Fruit fly (Drosophila melanogaster) whole organism, embryonic: Measurements from ENCODE around the gene CG31638.
A peak's percentile ranks its signal among the peaks of the same experiment; 100 is the strongest.

Experiments
- Aef1 ChIP-seq: fragments of 200-800 bp; sonication (Bioruptor generic); IDR thresholded peaks from 3 replicates; pipeline ENCODE4 v1.3.6; 2022; ENCODE audit warnings: missing biosample characterization, missing genetic modification characterization
- CG10147 ChIP-seq: fragments of 200-800 bp; sonication (Bioruptor generic); optimal IDR thresholded peaks from 2 replicates; lab custom pipeline; 2019; ENCODE audit warnings: missing biosample characterization, mild to moderate bottlenecking, missing genetic modification characterization, moderate library complexity
- CG10274 ChIP-seq: fragments of 200-800 bp; sonication (Bioruptor generic); optimal IDR thresholded peaks from 3 replicates; lab custom pipeline; 2017; ENCODE audit warnings: missing biosample characterization, mild to moderate bottlenecking, missing genetic modification characterization
- CG11093 ChIP-seq: fragments of 200-800 bp; sonication (Bioruptor generic); IDR thresholded peaks from 3 replicates; pipeline ENCODE4 v1.3.6; 2022; ENCODE audit warnings: missing biosample characterization, missing genetic modification characterization
- CG11695 ChIP-seq: fragments of 200-800 bp; sonication (Bioruptor generic); IDR thresholded peaks from 3 replicates; pipeline ENCODE4 v1.3.6; 2022; ENCODE audit warnings: missing biosample characterization, missing genetic modification characterization
- CG11696 ChIP-seq: fragments of 200-800 bp; sonication (Bioruptor generic); IDR thresholded peaks from 2 replicates; pipeline ENCODE4 v1.3.6; 2022; ENCODE audit warnings: missing biosample characterization, missing genetic modification characterization
- CG12071 ChIP-seq: fragments of 200-800 bp; sonication (Bioruptor generic); optimal IDR thresholded peaks from 3 replicates; lab custom pipeline; 2018; ENCODE audit warnings: missing biosample characterization, mild to moderate bottlenecking, missing genetic modification characterization
- CG16863 ChIP-seq: fragments of 200-800 bp; sonication (Bioruptor generic); optimal IDR thresholded peaks from 3 replicates; lab custom pipeline; 2016; ENCODE audit warnings: missing biosample characterization, missing genetic modification characterization
- CG18011 ChIP-seq: fragments of 200-800 bp; sonication (Bioruptor generic); optimal IDR thresholded peaks from 2 replicates; lab custom pipeline; 2017; ENCODE audit warnings: missing biosample characterization, missing genetic modification characterization, mild to moderate bottlenecking, moderate library complexity, missing genotype
- CG1832 ChIP-seq: fragments of 200-800 bp; sonication (Bioruptor generic); optimal IDR thresholded peaks from 2 replicates; lab custom pipeline; 2017; ENCODE audit warnings: missing biosample characterization, mild to moderate bottlenecking, missing genetic modification characterization, inconsistent platforms
- CG2678 ChIP-seq: fragments of 200-800 bp; sonication (Bioruptor generic); optimal IDR thresholded peaks from 3 replicates; lab custom pipeline; 2019; ENCODE audit warnings: missing biosample characterization, mild to moderate bottlenecking, missing genetic modification characterization, moderate library complexity
- CG32772 ChIP-seq: fragments of 200-800 bp; sonication (Bioruptor generic); IDR thresholded peaks from 2 replicates; pipeline ENCODE4 v1.3.6; 2022; ENCODE audit warnings: missing biosample characterization, missing genetic modification characterization
- CG3407 ChIP-seq: fragments of 200-800 bp; sonication (Bioruptor generic); optimal IDR thresholded peaks from 2 replicates; lab custom pipeline; 2018; ENCODE audit warnings: missing biosample characterization, mild to moderate bottlenecking, missing genetic modification characterization
- CG4282 ChIP-seq: fragments of 200-800 bp; sonication (Bioruptor generic); optimal IDR thresholded peaks from 2 replicates; lab custom pipeline; 2016; ENCODE audit warnings: missing biosample characterization, missing genetic modification characterization
- CG4360 ChIP-seq: fragments of 200-800 bp; sonication (Bioruptor generic); IDR thresholded peaks from 2 replicates; pipeline ENCODE4 v1.3.6; 2022; ENCODE audit warnings: missing biosample characterization, missing genetic modification characterization
- CG43689 ChIP-seq: fragments of 200-800 bp; sonication (Bioruptor generic); IDR thresholded peaks from 2 replicates; pipeline ENCODE4 v1.3.6; 2022; ENCODE audit warnings: missing biosample characterization, missing genetic modification characterization
- CG6689 ChIP-seq: fragments of 200-800 bp; sonication (Bioruptor generic); IDR thresholded peaks from 2 replicates; pipeline ENCODE4 v1.3.6; 2022; ENCODE audit warnings: missing biosample characterization, missing genetic modification characterization
- CG8290 ChIP-seq, 3 experiments: fragments of 200-800 bp; sonication (Bioruptor generic); optimal IDR thresholded peaks; 2 replicates each; lab custom pipeline; 2016 to 2019; ENCODE audit warnings: missing biosample characterization in 3 of 3, missing genetic modification characterization in 3 of 3, mild to moderate bottlenecking in 2 of 3, moderate library complexity in 1 of 3
- Camta ChIP-seq: fragments of 200-800 bp; sonication (Bioruptor generic); optimal IDR thresholded peaks from 2 replicates; lab custom pipeline; 2016; ENCODE audit warnings: missing biosample characterization, missing genetic modification characterization
- Drgx ChIP-seq: fragments of 200-800 bp; sonication (Bioruptor generic); IDR thresholded peaks from 2 replicates; pipeline ENCODE4 v1.3.6; 2022; ENCODE audit warnings: missing biosample characterization, missing genetic modification characterization
- Ets65A ChIP-seq: fragments of 200-800 bp; sonication (Bioruptor generic); peaks from one replicate; lab custom pipeline; 2016; ENCODE audit warnings: missing biosample characterization, missing genetic modification characterization
- Fer3 ChIP-seq: fragments of 200-800 bp; sonication (Bioruptor generic); optimal IDR thresholded peaks from 2 replicates; lab custom pipeline; 2018; ENCODE audit warnings: missing biosample characterization, mild to moderate bottlenecking, missing genetic modification characterization, moderate library complexity
- HLH3B ChIP-seq: fragments of 200-800 bp; sonication (Bioruptor generic); IDR thresholded peaks from 2 replicates; pipeline ENCODE4 v1.3.6; 2022; ENCODE audit warnings: missing biosample characterization, missing genetic modification characterization
- Lpt ChIP-seq: fragments of >200 bp; optimal IDR thresholded peaks from 2 replicates; lab custom pipeline; 2018; ENCODE audit warnings: missing biosample characterization, missing genetic modification characterization
- Med ChIP-seq: fragments of 200-800 bp; sonication (Bioruptor generic); peaks from one replicate; lab custom pipeline; 2016; ENCODE audit warnings: missing biosample characterization, missing genetic modification characterization, mild to moderate bottlenecking, inconsistent platforms, moderate library complexity
- Optix ChIP-seq: fragments of 200-800 bp; sonication (Bioruptor generic); IDR thresholded peaks from 3 replicates; pipeline ENCODE4 v1.3.6; 2022; ENCODE audit warnings: missing biosample characterization, missing genetic modification characterization
- Stat92E ChIP-seq, 3 experiments: fragments of >200 bp in 2 of 3; fragments of 200-800 bp in 1 of 3; sonication (Bioruptor generic) in 1 of 3; optimal IDR thresholded peaks; 2 replicates each; lab custom pipeline; 2017 to 2019; ENCODE audit warnings: missing biosample characterization in 3 of 3, missing genetic modification characterization in 3 of 3, mild to moderate bottlenecking in 1 of 3, moderate library complexity in 1 of 3
- bcd ChIP-seq: fragments of 200-800 bp; sonication (Bioruptor generic); optimal IDR thresholded peaks from 2 replicates; lab custom pipeline; 2017; ENCODE audit warnings: missing biosample characterization, mild to moderate bottlenecking, missing genetic modification characterization
- bigmax ChIP-seq: fragments of 200-800 bp; sonication (Bioruptor generic); optimal IDR thresholded peaks from 2 replicates; lab custom pipeline; 2018; ENCODE audit warnings: missing biosample characterization, mild to moderate bottlenecking, missing genetic modification characterization
- bsh ChIP-seq, 2 experiments: fragments of 200-800 bp; sonication (Bioruptor generic); optimal IDR thresholded peaks; 2 replicates each; lab custom pipeline; 2017 to 2018; ENCODE audit warnings: mild to moderate bottlenecking in 2 of 2, missing biosample characterization in 2 of 2, missing genetic modification characterization in 2 of 2, moderate library complexity in 1 of 2
- cas ChIP-seq: fragments of 200-800 bp; sonication (Bioruptor generic); IDR thresholded peaks from 2 replicates; pipeline ENCODE4 v1.3.6; 2022; ENCODE audit warnings: missing biosample characterization, missing genetic modification characterization
- dan ChIP-seq: fragments of 200-800 bp; sonication (Bioruptor generic); IDR thresholded peaks from 2 replicates; pipeline ENCODE4 v1.3.6; 2022; ENCODE audit warnings: missing biosample characterization, missing genetic modification characterization
- dmrt99B ChIP-seq: fragments of 200-800 bp; sonication (Bioruptor generic); optimal IDR thresholded peaks from 2 replicates; lab custom pipeline; 2018; ENCODE audit warnings: missing biosample characterization, mild to moderate bottlenecking, missing genetic modification characterization, moderate library complexity
- fu2 ChIP-seq: fragments of 200-800 bp; sonication (Bioruptor generic); optimal IDR thresholded peaks from 2 replicates; lab custom pipeline; 2016; ENCODE audit warnings: missing biosample characterization, missing genetic modification characterization
- gcm ChIP-seq: fragments of 200-800 bp; sonication (Bioruptor generic); optimal IDR thresholded peaks from 2 replicates; lab custom pipeline; 2019; ENCODE audit warnings: missing biosample characterization, mild to moderate bottlenecking, missing genetic modification characterization, moderate library complexity
- gem ChIP-seq: fragments of 200-800 bp; sonication (Bioruptor generic); optimal IDR thresholded peaks from 2 replicates; lab custom pipeline; 2019; ENCODE audit warnings: missing biosample characterization, mild to moderate bottlenecking, missing genetic modification characterization, moderate library complexity
- grn ChIP-seq: fragments of 200-800 bp; sonication (Bioruptor generic); optimal IDR thresholded peaks from 3 replicates; lab custom pipeline; 2017; ENCODE audit warnings: missing biosample characterization, missing genetic modification characterization
- gro ChIP-seq: fragments of 200-800 bp; sonication (Bioruptor generic); optimal IDR thresholded peaks from 2 replicates; lab custom pipeline; 2016; ENCODE audit warnings: missing biosample characterization, missing genetic modification characterization
- h ChIP-seq: fragments of >200 bp; optimal IDR thresholded peaks from 2 replicates; lab custom pipeline; 2017
- hb ChIP-seq: fragments of 200-800 bp; sonication (Bioruptor generic); IDR thresholded peaks from 3 replicates; pipeline ENCODE4 v1.3.6; 2022; ENCODE audit warnings: missing biosample characterization, missing genetic modification characterization; ENCODE audit not compliant: partially characterized antibody
- org-1 ChIP-seq: fragments of 200-800 bp; sonication (Bioruptor generic); optimal IDR thresholded peaks from 2 replicates; lab custom pipeline; 2017; ENCODE audit warnings: missing biosample characterization, missing genetic modification characterization
- pan ChIP-seq, 4 experiments: fragments of >200 bp in 3 of 4; fragments of 200-800 bp in 1 of 4; sonication (Bioruptor generic) in 1 of 4; optimal IDR thresholded peaks in 3 of 4; IDR thresholded peaks in 1 of 4; 2 replicates each; pipeline versions ENCODE4 v1.3.6 to Lab custom; 2017 to 2022; ENCODE audit warnings: missing biosample characterization in 2 of 4, missing genetic modification characterization in 2 of 4, mixed read lengths in 1 of 4
- pros ChIP-seq: fragments of 200-800 bp; sonication (Bioruptor generic); optimal IDR thresholded peaks from 3 replicates; lab custom pipeline; 2019; ENCODE audit warnings: missing biosample characterization, mild to moderate bottlenecking, missing genetic modification characterization, moderate library complexity
- ro ChIP-seq: fragments of 200-800 bp; sonication (Bioruptor generic); IDR thresholded peaks from 2 replicates; pipeline ENCODE4 v1.3.6; 2022; ENCODE audit warnings: missing biosample characterization, missing genetic modification characterization
- sna ChIP-seq: fragments of 200-800 bp; sonication (Bioruptor generic); IDR thresholded peaks from 2 replicates; pipeline ENCODE4 v1.3.6; 2022; ENCODE audit warnings: missing biosample characterization, missing genetic modification characterization; ENCODE audit not compliant: partially characterized antibody
- ttk ChIP-seq: fragments of 200-800 bp; sonication (Bioruptor generic); IDR thresholded peaks from 2 replicates; pipeline ENCODE4 v2.1.2; 2022; ENCODE audit warnings: missing biosample characterization, missing genetic modification characterization
- unpg ChIP-seq: fragments of 200-800 bp; sonication (Bioruptor generic); optimal IDR thresholded peaks from 3 replicates; lab custom pipeline; 2018; ENCODE audit warnings: missing biosample characterization, mild to moderate bottlenecking, missing genetic modification characterization, moderate library complexity

CG31638 gene

DNA sequence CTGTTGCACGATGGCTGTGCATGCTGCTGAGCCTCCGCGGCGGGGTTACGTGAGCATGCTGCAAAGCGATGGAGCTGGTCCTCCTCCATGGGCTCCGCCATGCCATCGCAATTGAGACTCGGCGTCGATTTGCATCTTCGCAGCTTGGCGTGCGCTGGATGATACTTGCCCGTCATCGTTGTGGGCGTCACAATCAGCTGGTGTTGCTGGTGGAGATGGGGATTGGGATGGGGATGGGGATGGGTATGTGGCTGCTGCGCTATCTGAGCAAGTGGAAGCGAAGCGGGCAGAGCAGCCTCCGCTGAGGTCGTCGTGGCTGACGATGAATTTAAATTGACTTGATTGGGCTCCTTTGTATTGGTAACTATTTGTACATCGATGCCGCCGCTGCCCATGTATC lies 27.5 kb upstream of the CG31638 start (continued):
- TF ChIP-seq ro (GFP tag; lab: Robert Waterston, UW) = no peak
- no peak for TF ChIP-seq CG8290 (GFP tag; optimal IDR thresholded peaks at IDR 0.05; lab: Kevin White, UChicago)
- no peak for TF ChIP-seq CG8290 (tag; optimal IDR thresholded peaks at IDR 0.05; lab: Kevin White, UChicago)

DNA sequence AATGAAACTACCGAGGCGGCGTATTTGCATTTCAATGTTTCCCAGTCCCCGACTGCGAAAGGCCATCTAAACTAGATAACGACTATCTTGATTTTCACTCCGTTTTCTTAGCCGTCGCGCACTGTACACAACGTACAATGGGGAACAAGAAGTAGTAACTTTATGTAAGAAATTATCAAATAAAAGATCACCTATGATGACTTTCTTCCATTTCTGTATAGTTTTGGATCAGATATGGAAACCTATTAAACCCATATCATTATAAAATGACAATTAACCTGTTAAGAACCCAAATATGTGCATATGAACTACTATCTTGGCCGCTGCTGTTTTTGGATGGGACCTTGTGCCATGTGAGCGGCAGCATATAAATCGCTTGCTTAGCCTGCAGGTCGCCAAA lies 26.6 kb upstream of the CG31638 start:
- TF ChIP-seq bsh (GFP tag; optimal IDR thresholded peaks at IDR 0.05; lab: Kevin White, UChicago) = peak in 1 of 2 experiments; percentile 8
- no peak for TF ChIP-seq Stat92E (GFP tag; optimal IDR thresholded peaks at IDR 0.05; lab: Kevin White, UChicago)
- no peak for TF ChIP-seq fu2
- peak; percentile 24; the same call in 1 of the 2 replicates for TF ChIP-seq HLH3B
- no peak for TF ChIP-seq h (lab: Kevin White, UChicago)
- no peak for TF ChIP-seq CG12071
- TF ChIP-seq CG2678 = no peak
- TF ChIP-seq CG3407 (GFP tag; lab: Kevin White, UChicago) = no peak
- TF ChIP-seq CG11695 (GFP tag; lab: Robert Waterston, UW) = peak; percentile 67
- peak; percentile 50 for TF ChIP-seq dmrt99B (tag; lab: Kevin White, UChicago)
- no peak for TF ChIP-seq dan
- TF ChIP-seq ttk (GFP tag; lab: Robert Waterston, UW) = no peak
- TF ChIP-seq sna (GFP tag; lab: Robert Waterston, UW) = no peak
- TF ChIP-seq Fer3 (tag; lab: Kevin White, UChicago) = no peak
- TF ChIP-seq bigmax = no peak
- no peak for TF ChIP-seq pan (optimal IDR thresholded peaks at IDR 0.05; lab: Kevin White, UChicago)
- no peak for TF ChIP-seq pan (GFP tag; optimal IDR thresholded peaks at IDR 0.05 in 1 of 2, IDR thresholded peaks at IDR 0.05 in 1 of 2)
- no peak for TF ChIP-seq CG10147 (GFP tag; lab: Kevin White, UChicago)
- no peak for TF ChIP-seq org-1 (GFP tag; lab: Kevin White, UChicago)
- TF ChIP-seq CG43689 (GFP tag; lab: Robert Waterston, UW) = no peak
- no peak for TF ChIP-seq Optix
- peak; percentile 79 for TF ChIP-seq grn (GFP tag; lab: Kevin White, UChicago)
- TF ChIP-seq CG11093 (GFP tag; lab: Robert Waterston, UW) = no peak
- TF ChIP-seq CG1832 (GFP tag; lab: Kevin White, UChicago) = no peak
- no peak for TF ChIP-seq Aef1 (GFP tag; lab: Robert Waterston, UW)
- no peak for TF ChIP-seq Camta (GFP tag; lab: Kevin White, UChicago)
- TF ChIP-seq Med (GFP tag; lab: Kevin White, UChicago) = peak; percentile 49
- TF ChIP-seq gem = peak; percentile 3
- no peak for TF ChIP-seq CG4282 (GFP tag; lab: Kevin White, UChicago)
- TF ChIP-seq CG6689 (GFP tag; lab: Robert Waterston, UW) = no peak
- peak; percentile 10 for TF ChIP-seq pros (GFP tag; lab: Kevin White, UChicago)
- no peak for TF ChIP-seq cas (GFP tag; lab: Robert Waterston, UW)
- TF ChIP-seq CG10274 (GFP tag; lab: Kevin White, UChicago) = no peak
- no peak for TF ChIP-seq CG4360 (GFP tag; lab: Robert Waterston, UW)
- no peak for TF ChIP-seq hb (GFP tag; lab: Robert Waterston, UW)
- no peak for TF ChIP-seq bcd
- TF ChIP-seq CG16863 (GFP tag; lab: Kevin White, UChicago) = no peak
- TF ChIP-seq unpg (GFP tag; lab: Kevin White, UChicago) = peak; percentile 1
- TF ChIP-seq Ets65A (GFP tag; lab: Kevin White, UChicago) = peak; percentile 30
- no peak for TF ChIP-seq CG32772 (GFP tag; lab: Robert Waterston, UW)
- TF ChIP-seq gro (GFP tag; lab: Kevin White, UChicago) = no peak
- TF ChIP-seq Drgx (GFP tag; lab: Robert Waterston, UW) = no peak
- no peak for TF ChIP-seq Lpt (GFP tag; lab: Kevin White, UChicago)
- peak; percentile 72 for TF ChIP-seq CG11696 (GFP tag; lab: Robert Waterston, UW)
- no peak for TF ChIP-seq gcm (GFP tag; lab: Kevin White, UChicago)
- no peak for TF ChIP-seq CG18011
